Worm (Caenorhabditis elegans) whole organism, young adult: ENCODE results near the gene fbxl-5.
A peak's percentile ranks its signal among the peaks of the same experiment; 100 is the strongest.

Source experiments
- B0035.1 ChIP-seq: sonication (generic microtip); optimal IDR thresholded peaks from 2 replicates; lab custom pipeline; 2016; ENCODE audit warnings: missing genetic modification characterization, mild to moderate bottlenecking, missing compliant biosample characterization, missing genotype, missing genetic modification reagents
- D2030.7 ChIP-seq: fragments of 200-800 bp; sonication (Bioruptor generic); IDR thresholded peaks from 2 replicates; pipeline ENCODE4 v1.3.6; 2022; ENCODE audit warnings: missing genetic modification reagents, missing genetic modification characterization, missing compliant biosample characterization
- F23B12.7 ChIP-seq: sonication (generic microtip); optimal IDR thresholded peaks from 2 replicates; lab custom pipeline; 2017; ENCODE audit warnings: missing genetic modification characterization, mild to moderate bottlenecking, missing compliant biosample characterization, antibody characterized with exemption, moderate library complexity; ENCODE audit not compliant: insufficient read depth
- F33H1.4 ChIP-seq: fragments of 200-800 bp; sonication (Bioruptor generic); IDR thresholded peaks from 2 replicates; pipeline ENCODE4 v1.3.6; 2022; ENCODE audit warnings: missing genetic modification reagents, missing genetic modification characterization, missing compliant biosample characterization
- F39B2.1 ChIP-seq: fragments of 200-800 bp; sonication (Bioruptor generic); IDR thresholded peaks from 2 replicates; pipeline ENCODE4 v1.3.6; 2022; ENCODE audit warnings: missing genetic modification reagents, missing genetic modification characterization, missing compliant biosample characterization
- F49E8.2 ChIP-seq: sonication (generic microtip); optimal IDR thresholded peaks from 3 replicates; lab custom pipeline; 2017; ENCODE audit warnings: missing genetic modification characterization, mild to moderate bottlenecking, missing compliant biosample characterization, antibody characterized with exemption, moderate library complexity; ENCODE audit not compliant: insufficient read depth
- K12H6.12 ChIP-seq: fragments of 200-800 bp; sonication (Bioruptor generic); optimal IDR thresholded peaks from 2 replicates; lab custom pipeline; 2018; ENCODE audit warnings: mild to moderate bottlenecking, missing genetic modification characterization, missing compliant biosample characterization
- Y79H2A.3 ChIP-seq: fragments of 200-800 bp; sonication (Bioruptor generic); conservative IDR thresholded peaks from 2 replicates; pipeline ENCODE4 v1.3.6; 2022; ENCODE audit warnings: missing genetic modification reagents, missing genetic modification characterization, missing compliant biosample characterization
- akir-1 ChIP-seq: fragments of 200-800 bp; sonication (Bioruptor generic); optimal IDR thresholded peaks from 2 replicates; lab custom pipeline; 2018; ENCODE audit warnings: mild to moderate bottlenecking, missing genetic modification characterization, moderate library complexity, missing compliant biosample characterization
- aptf-2 ChIP-seq: fragments of 200-800 bp; sonication (Bioruptor generic); conservative IDR thresholded peaks from 2 replicates; pipeline ENCODE4 v1.3.6; 2022; ENCODE audit warnings: missing genetic modification reagents, missing genetic modification characterization, missing compliant biosample characterization
- athp-1 ChIP-seq: sonication (generic microtip); optimal IDR thresholded peaks from 2 replicates; lab custom pipeline; 2017; ENCODE audit warnings: mild to moderate bottlenecking, missing genetic modification characterization, missing compliant biosample characterization
- attf-3 ChIP-seq: fragments of 200-800 bp; sonication (Bioruptor generic); conservative IDR thresholded peaks from 2 replicates; pipeline ENCODE4 v1.3.6; 2022; ENCODE audit warnings: missing genetic modification reagents, missing genetic modification characterization, missing compliant biosample characterization
- cebp-2 ChIP-seq: fragments of 200-800 bp; sonication (Bioruptor generic); IDR thresholded peaks from 2 replicates; pipeline ENCODE4 v1.3.6; 2022; ENCODE audit warnings: missing genetic modification characterization, missing compliant biosample characterization
- chd-7 ChIP-seq: sonication (generic microtip); optimal IDR thresholded peaks from 2 replicates; lab custom pipeline; 2016; ENCODE audit warnings: mild to moderate bottlenecking, missing genetic modification characterization, moderate library complexity, missing compliant biosample characterization
- dpff-1 ChIP-seq: sonication (generic microtip); optimal IDR thresholded peaks from 2 replicates; lab custom pipeline; 2017; ENCODE audit warnings: mild to moderate bottlenecking, missing genetic modification characterization, missing compliant biosample characterization
- dpl-1 ChIP-seq: fragments of 150-350 bp; optimal IDR thresholded peaks from 2 replicates; lab custom pipeline; 2014; ENCODE audit warnings: missing biosample characterization, missing genetic modification reagents, missing genetic modification characterization
- egl-44 ChIP-seq: fragments of 200-800 bp; sonication (Bioruptor generic); IDR thresholded peaks from 2 replicates; pipeline ENCODE4 v1.3.6; 2022; ENCODE audit warnings: missing genetic modification reagents, missing genetic modification characterization, missing compliant biosample characterization
- him-1 ChIP-seq: sonication (generic microtip); optimal IDR thresholded peaks from 2 replicates; lab custom pipeline; 2016; ENCODE audit warnings: missing genotype, missing genetic modification reagents, missing genetic modification characterization, missing compliant biosample characterization
- hlh-12 ChIP-seq: sonication (generic microtip); optimal IDR thresholded peaks from 2 replicates; lab custom pipeline; 2016; ENCODE audit warnings: missing genetic modification characterization, missing compliant biosample characterization
- hsf-1 ChIP-seq: fragments of 200-800 bp; sonication (Bioruptor generic); IDR thresholded peaks from 2 replicates; pipeline ENCODE4 v1.3.6; 2022; ENCODE audit warnings: missing genetic modification reagents, missing genetic modification characterization, missing compliant biosample characterization
- lin-26 ChIP-seq: fragments of 200-800 bp; sonication (Bioruptor generic); IDR thresholded peaks from 2 replicates; pipeline ENCODE4 v1.3.6; 2022; ENCODE audit warnings: missing genetic modification reagents, missing genetic modification characterization, missing compliant biosample characterization
- lin-54 ChIP-seq: fragments of 200-800 bp; sonication (Bioruptor generic); optimal IDR thresholded peaks from 2 replicates; lab custom pipeline; 2018; ENCODE audit warnings: mild to moderate bottlenecking, missing genetic modification characterization, missing compliant biosample characterization
- lir-1 ChIP-seq: fragments of 200-800 bp; sonication (Bioruptor generic); conservative IDR thresholded peaks from 2 replicates; pipeline ENCODE4 v1.3.6; 2022; ENCODE audit warnings: missing genetic modification reagents, missing genetic modification characterization, missing compliant biosample characterization
- lsl-1 ChIP-seq: fragments of 200-800 bp; sonication (Bioruptor generic); optimal IDR thresholded peaks from 2 replicates; lab custom pipeline; 2018; ENCODE audit warnings: mild to moderate bottlenecking, missing genetic modification characterization, moderate library complexity, missing compliant biosample characterization
- madf-10 ChIP-seq: sonication (generic microtip); optimal IDR thresholded peaks from 2 replicates; lab custom pipeline; 2016; ENCODE audit warnings: mild to moderate bottlenecking, missing genetic modification characterization, missing compliant biosample characterization
- madf-6 ChIP-seq: fragments of 200-800 bp; sonication (Bioruptor generic); IDR thresholded peaks from 2 replicates; pipeline ENCODE4 v1.3.6; 2022; ENCODE audit warnings: missing genetic modification reagents, missing genetic modification characterization, missing compliant biosample characterization
- madf-8 ChIP-seq: fragments of 200-800 bp; sonication (Bioruptor generic); conservative IDR thresholded peaks from 2 replicates; pipeline ENCODE4 v1.3.6; 2022; ENCODE audit warnings: missing genetic modification reagents, missing genetic modification characterization, missing compliant biosample characterization
- mel-28 ChIP-seq: sonication (generic microtip); optimal IDR thresholded peaks from 2 replicates; lab custom pipeline; 2016; ENCODE audit warnings: borderline replicate concordance, mild to moderate bottlenecking, missing genetic modification characterization, missing compliant biosample characterization
- nfyb-1 ChIP-seq: fragments of 200-800 bp; sonication (Bioruptor generic); IDR thresholded peaks from 2 replicates; pipeline ENCODE4 v1.3.6; 2022; ENCODE audit warnings: missing genetic modification reagents, missing genetic modification characterization, missing compliant biosample characterization
- nhr-27 ChIP-seq: fragments of 200-800 bp; sonication (Bioruptor generic); optimal IDR thresholded peaks from 2 replicates; lab custom pipeline; 2018; ENCODE audit warnings: mild to moderate bottlenecking, missing genetic modification characterization, moderate library complexity, missing compliant biosample characterization
- nhr-90 ChIP-seq: sonication (generic microtip); optimal IDR thresholded peaks from 2 replicates; lab custom pipeline; 2016; ENCODE audit warnings: missing genotype, mild to moderate bottlenecking, missing genetic modification characterization, missing compliant biosample characterization
- pbrm-1 ChIP-seq: fragments of 200-800 bp; sonication (Bioruptor generic); IDR thresholded peaks from 2 replicates; pipeline ENCODE4 v1.3.6; 2022; ENCODE audit warnings: missing genetic modification reagents, missing genetic modification characterization, missing compliant biosample characterization
- rcor-1 ChIP-seq: fragments of 200-800 bp; sonication (Bioruptor generic); IDR thresholded peaks from 2 replicates; pipeline ENCODE4 v1.3.6; 2022; ENCODE audit warnings: missing genetic modification reagents, missing genetic modification characterization, missing compliant biosample characterization
- rpc-1 ChIP-seq, 2 experiments: fragments of 150-350 bp in 1 of 2; sonication (generic microtip) in 1 of 2; optimal IDR thresholded peaks; 2 replicates each; lab custom pipeline; 2014 to 2018; ENCODE audit warnings: missing biosample characterization in 1 of 2, missing genetic modification characterization in 1 of 2, missing genetic modification reagents in 1 of 2, missing genotype in 1 of 2
- snpc-3.4 ChIP-seq: sonication (generic microtip); optimal IDR thresholded peaks from 2 replicates; lab custom pipeline; 2017; ENCODE audit warnings: missing genetic modification characterization, mild to moderate bottlenecking, missing compliant biosample characterization, antibody characterized with exemption, moderate library complexity, missing genotype, missing genetic modification reagents
- snpc-4 ChIP-seq, 5 experiments: fragments of 150-350 bp in 1 of 5; sonication (generic microtip) in 4 of 5; optimal IDR thresholded peaks; 2 replicates each; lab custom pipeline; 2014 to 2018; ENCODE audit warnings: missing genetic modification characterization in 5 of 5, missing biosample characterization in 3 of 5, antibody characterized with exemption in 2 of 5, mild to moderate bottlenecking in 2 of 5, missing compliant biosample characterization in 2 of 5, missing genotype in 2 of 5, moderate library complexity in 2 of 5, missing genetic modification reagents in 1 of 5
- somi-1 ChIP-seq: fragments of 200-800 bp; sonication (Bioruptor generic); optimal IDR thresholded peaks from 2 replicates; lab custom pipeline; 2018; ENCODE audit warnings: mild to moderate bottlenecking, missing genetic modification characterization, missing compliant biosample characterization
- tbp1 ChIP-seq: fragments of 200-800 bp; sonication (Bioruptor generic); optimal IDR thresholded peaks from 2 replicates; lab custom pipeline; 2018; ENCODE audit warnings: mild to moderate bottlenecking, missing genetic modification characterization, missing compliant biosample characterization
- unc-130 ChIP-seq: sonication (generic microtip); optimal IDR thresholded peaks from 2 replicates; lab custom pipeline; 2016; ENCODE audit warnings: missing genetic modification reagents, missing genetic modification characterization, missing compliant biosample characterization
- xnd-1 ChIP-seq: sonication (generic microtip); optimal IDR thresholded peaks from 2 replicates; lab custom pipeline; 2016; ENCODE audit warnings: missing genotype, missing genetic modification reagents, missing genetic modification characterization, missing compliant biosample characterization
- zim-3 ChIP-seq: sonication (generic microtip); optimal IDR thresholded peaks from 2 replicates; lab custom pipeline; 2017; ENCODE audit warnings: mild to moderate bottlenecking, missing genetic modification characterization, moderate library complexity, missing compliant biosample characterization
- ztf-26 ChIP-seq: sonication (generic microtip); optimal IDR thresholded peaks from 2 replicates; lab custom pipeline; 2017; ENCODE audit warnings: missing genetic modification characterization, missing compliant biosample characterization
- ztf-28 ChIP-seq: fragments of 200-800 bp; sonication (Bioruptor generic); IDR thresholded peaks from 2 replicates; pipeline ENCODE4 v1.3.6; 2022; ENCODE audit warnings: missing genetic modification reagents, missing genetic modification characterization, missing compliant biosample characterization
- ztf-3 ChIP-seq: fragments of 200-800 bp; sonication (Bioruptor generic); optimal IDR thresholded peaks from 2 replicates; lab custom pipeline; 2018; ENCODE audit warnings: mild to moderate bottlenecking, missing genetic modification characterization, missing compliant biosample characterization

The fbxl-5 gene

ce11 chrV:7730488-7730887 lies 12.2 kb upstream of the fbxl-5 start (continued):
- TF ChIP-seq madf-8 (GFP tag; lab: Robert Waterston, UW): no peak
- TF ChIP-seq pbrm-1 (GFP tag; lab: Robert Waterston, UW): no peak
- TF ChIP-seq attf-3 (GFP tag; lab: Robert Waterston, UW): no peak
- no peak for TF ChIP-seq hlh-12
- TF ChIP-seq lir-1 (GFP tag; lab: Robert Waterston, UW): no peak
- TF ChIP-seq hsf-1 (GFP tag; lab: Robert Waterston, UW): peak; percentile 57; the same call in 1 of the 2 replicates
- TF ChIP-seq chd-7: peak; percentile 32
- peak; percentile 52; the same call in 1 of the 2 replicates for TF ChIP-seq lin-26 (GFP tag; lab: Robert Waterston, UW)
- peak; percentile 23 for TF ChIP-seq somi-1 (GFP tag; lab: Kevin White, UChicago)
- peak; percentile 8; the same call in 1 of the 2 replicates for TF ChIP-seq F33H1.4 (GFP tag; lab: Robert Waterston, UW)
- TF ChIP-seq mel-28: no peak
- peak; percentile 86 for TF ChIP-seq tbp1 (GFP tag; lab: Kevin White, UChicago)
- TF ChIP-seq nhr-27: no peak
- no peak for TF ChIP-seq zim-3 (tag; lab: Kevin White, UChicago)
- TF ChIP-seq akir-1 (GFP tag; lab: Kevin White, UChicago): no peak
- TF ChIP-seq dpl-1: no peak
- 0 out of 2 replicates have a peak, but pooled peaks have one; percentile 24 for TF ChIP-seq ztf-28 (GFP tag; lab: Robert Waterston, UW)
- peak; percentile 35 for TF ChIP-seq nhr-90 (tag; lab: Kevin White, UChicago)
- no peak for TF ChIP-seq xnd-1
- TF ChIP-seq nfyb-1 (GFP tag; lab: Robert Waterston, UW): peak; percentile 53; the same call in 1 of the 2 replicates
- no peak for TF ChIP-seq egl-44 (GFP tag; lab: Robert Waterston, UW)
- TF ChIP-seq athp-1 (tag; lab: Kevin White, UChicago): no peak
- no peak for TF ChIP-seq Y79H2A.3 (GFP tag; lab: Robert Waterston, UW)
- no peak for TF ChIP-seq ztf-3 (GFP tag; lab: Kevin White, UChicago)
- peak; percentile 0 for TF ChIP-seq madf-10 (tag; lab: Kevin White, UChicago)
- peak; percentile 46; the same call in 1 of the 2 replicates for TF ChIP-seq D2030.7
- TF ChIP-seq rcor-1 (GFP tag; lab: Robert Waterston, UW): 0 out of 2 replicates have a peak, but pooled peaks have one; percentile 30
- TF ChIP-seq rpc-1 (optimal IDR thresholded peaks at IDR 0.05; lab: Kevin White, UChicago): peak; percentile 54
- peak; percentile 74 for TF ChIP-seq rpc-1 (tag; optimal IDR thresholded peaks at IDR 0.05; lab: Kevin White, UChicago)
- TF ChIP-seq him-1 (tag; lab: Kevin White, UChicago): peak; percentile 28
- TF ChIP-seq lsl-1 (GFP tag; lab: Kevin White, UChicago): peak; percentile 12
- TF ChIP-seq unc-130 (GFP tag; lab: Kevin White, UChicago): no peak
- TF ChIP-seq F39B2.1 (GFP tag; lab: Robert Waterston, UW): no peak
- peak; percentile 44; the same call in 1 of the 2 replicates for TF ChIP-seq madf-6 (GFP tag; lab: Robert Waterston, UW)
- TF ChIP-seq F23B12.7 (tag; lab: Kevin White, UChicago): peak; percentile 5
- TF ChIP-seq snpc-4 (GFP tag; optimal IDR thresholded peaks at IDR 0.05; lab: Kevin White, UChicago): peak; percentile 27
- TF ChIP-seq snpc-4 (tag; optimal IDR thresholded peaks at IDR 0.05; lab: Kevin White, UChicago): peak in 1 of 4 experiments; percentile 52
- TF ChIP-seq ztf-26 (tag; lab: Kevin White, UChicago): no peak
- peak; percentile 30 for TF ChIP-seq snpc-3.4 (tag; lab: Kevin White, UChicago)
- TF ChIP-seq B0035.1: no peak
- peak; percentile 49 for TF ChIP-seq K12H6.12
- TF ChIP-seq F49E8.2 (tag; lab: Kevin White, UChicago): no peak
- TF ChIP-seq cebp-2 (GFP tag; lab: Robert Waterston, UW): no peak
- no peak for TF ChIP-seq dpff-1
- TF ChIP-seq aptf-2: no peak
- peak; percentile 29 for TF ChIP-seq lin-54 (GFP tag; lab: Kevin White, UChicago)
